Worm (Caenorhabditis elegans) whole organism, late embryonic: ENCODE measurements around the gene tbb-2.

Experiments
- ama-1 ChIP-seq: fragments of 150-350 bp; optimal IDR thresholded peaks from 2 replicates; lab custom pipeline; 2014
- ceh-22 ChIP-seq: sonication (generic microtip); optimal IDR thresholded peaks from 2 replicates; lab custom pipeline; 2017; ENCODE audit warnings: missing biosample characterization, missing genetic modification characterization
- ceh-24 ChIP-seq: sonication (generic microtip); optimal IDR thresholded peaks from 2 replicates; lab custom pipeline; 2016; ENCODE audit warnings: mild to moderate bottlenecking, missing genetic modification characterization, missing compliant biosample characterization
- elt-2 ChIP-seq: sonication (generic microtip); optimal IDR thresholded peaks from 2 replicates; lab custom pipeline; 2016; ENCODE audit warnings: missing genetic modification reagents, missing genetic modification characterization, missing compliant biosample characterization
- elt-4 ChIP-seq: sonication (generic microtip); optimal IDR thresholded peaks from 2 replicates; lab custom pipeline; 2016; ENCODE audit warnings: missing genetic modification characterization, missing compliant biosample characterization
- eyg-1 ChIP-seq: sonication (generic microtip); optimal IDR thresholded peaks from 2 replicates; lab custom pipeline; 2016; ENCODE audit warnings: missing genotype, missing genetic modification characterization, missing compliant biosample characterization
- hlh-13 ChIP-seq: fragments of 200-800 bp; sonication (Bioruptor generic); optimal IDR thresholded peaks from 2 replicates; lab custom pipeline; 2018; ENCODE audit warnings: mild to moderate bottlenecking, missing genetic modification characterization, missing compliant biosample characterization
- nhr-11 ChIP-seq: fragments of 150-350 bp; optimal IDR thresholded peaks from 2 replicates; lab custom pipeline; 2014; ENCODE audit warnings: missing biosample characterization, missing genetic modification characterization
- pag-3 ChIP-seq: sonication (generic microtip); optimal IDR thresholded peaks from 2 replicates; lab custom pipeline; 2016; ENCODE audit warnings: missing compliant biosample characterization, missing genetic modification characterization, borderline replicate concordance
- pha-4 ChIP-seq: fragments of 150-350 bp; optimal IDR thresholded peaks from 2 replicates; lab custom pipeline; 2018; ENCODE audit warnings: missing biosample characterization, missing genetic modification reagents, missing genetic modification characterization

DNA sequence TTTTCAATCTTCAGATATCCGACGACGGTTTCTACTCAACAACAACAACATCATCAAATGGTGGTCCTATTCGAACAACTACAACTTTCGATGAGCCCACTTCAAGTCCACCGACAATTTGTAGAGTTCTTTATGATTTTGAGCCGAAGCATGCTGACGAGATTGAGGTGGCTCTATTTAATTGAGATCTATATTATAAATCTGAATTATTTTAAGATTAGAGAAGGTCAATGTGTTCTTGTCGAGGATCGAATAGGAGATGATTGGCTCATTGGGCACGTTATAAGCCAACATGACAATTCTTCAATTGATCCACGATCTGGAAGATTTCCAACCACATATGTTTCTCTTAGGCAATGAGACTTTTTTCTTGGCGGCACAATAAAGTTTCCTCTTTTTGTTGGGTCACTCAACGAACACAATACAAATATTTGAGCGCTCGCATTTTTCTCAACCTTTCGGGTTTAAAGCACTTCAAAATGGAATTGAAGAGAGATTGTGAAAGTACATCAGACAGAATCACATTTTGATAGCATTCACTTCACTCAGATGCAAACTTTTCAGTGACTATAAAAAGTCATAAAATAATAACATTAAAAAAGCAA, 1.9 kb downstream of the tbb-2 start:
- no peak for TF ChIP-seq ceh-22 (tag; lab: Kevin White, UChicago)
- TF ChIP-seq nhr-11 (tag; lab: Kevin White, UChicago): no peak
- no peak for TF ChIP-seq pha-4
- TF ChIP-seq hlh-13: no peak
- TF ChIP-seq pag-3 (tag; lab: Kevin White, UChicago): no peak
- TF ChIP-seq ama-1: no peak
- no peak for TF ChIP-seq elt-2
- no peak for TF ChIP-seq elt-4 (tag; lab: Kevin White, UChicago)
- TF ChIP-seq eyg-1 (tag; lab: Kevin White, UChicago): no peak
- TF ChIP-seq ceh-24 (tag; lab: Kevin White, UChicago): no peak
